Fruit fly (Drosophila melanogaster): ENCODE data around the gene CG2186.

CG2186 gene

DNA sequence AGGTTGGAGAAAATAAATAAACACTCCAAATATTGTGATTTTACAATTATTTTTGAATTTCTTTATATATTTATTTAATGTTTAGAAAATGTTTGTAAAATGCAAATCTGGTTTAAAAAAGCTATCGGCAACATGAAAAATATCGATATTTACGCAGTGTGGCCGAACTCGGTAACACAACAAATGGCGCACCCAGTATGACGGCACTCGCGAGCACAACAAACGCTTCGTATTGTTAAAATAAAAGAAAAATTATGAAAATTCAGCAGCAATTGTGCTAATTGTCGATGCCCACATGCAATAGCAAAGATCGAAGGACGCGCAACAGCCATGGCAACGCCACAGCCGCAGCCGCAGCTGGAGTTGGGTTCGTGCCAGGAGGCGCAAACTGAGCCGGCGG lies 8.9 kb upstream of the CG2186 start, which contains the start of gene CG2202 (continued):
- TF ChIP-seq CG13287 (GFP tag; IDR thresholded peaks at IDR 0.05; ENCODE audit: partially characterized antibody): peak; percentile 80
- no peak for TF ChIP-seq crp (GFP tag; optimal IDR thresholded peaks at IDR 0.05)
- TF ChIP-seq CG18476 (GFP tag; optimal IDR thresholded peaks at IDR 0.05): no peak
- no peak for TF ChIP-seq tll (GFP tag; optimal IDR thresholded peaks at IDR 0.05)
- peak; percentile 20 for TF ChIP-seq nmo (GFP tag; optimal IDR thresholded peaks at IDR 0.05)
- TF ChIP-seq HmgZ (tag; optimal IDR thresholded peaks at IDR 0.05): no peak
- TF ChIP-seq CG13624 (GFP tag; optimal IDR thresholded peaks at IDR 0.05): no peak
- no peak for TF ChIP-seq Atf6 (GFP tag; IDR thresholded peaks at IDR 0.05)
- no peak for TF ChIP-seq shn (GFP tag; optimal IDR thresholded peaks at IDR 0.05)
- TF ChIP-seq CG4360 (GFP tag; IDR thresholded peaks at IDR 0.05): no peak
- TF ChIP-seq Six4 (GFP tag; optimal IDR thresholded peaks at IDR 0.05): no peak
- no peak for TF ChIP-seq Ptx1 (GFP tag; IDR thresholded peaks at IDR 0.05)
- no peak for TF ChIP-seq Meics (GFP tag; optimal IDR thresholded peaks at IDR 0.05)
- TF ChIP-seq lmd (GFP tag; IDR thresholded peaks at IDR 0.05): no peak
- peak; percentile 48 for TF ChIP-seq CG14710 (tag; optimal IDR thresholded peaks at IDR 0.05)
- TF ChIP-seq D19B (GFP tag; optimal IDR thresholded peaks at IDR 0.05): no peak
- TF ChIP-seq run (tag; optimal IDR thresholded peaks at IDR 0.05): no peak
- TF ChIP-seq CG4424 (GFP tag; optimal IDR thresholded peaks at IDR 0.05): no peak
- no peak for TF ChIP-seq Nf-YB (GFP tag; optimal IDR thresholded peaks at IDR 0.05)
- TF ChIP-seq br (optimal IDR thresholded peaks at IDR 0.05): no peak
- no peak for TF ChIP-seq CG5953 (GFP tag; IDR thresholded peaks at IDR 0.05)
- no peak for TF ChIP-seq CG17568 (GFP tag; optimal IDR thresholded peaks at IDR 0.05)
- TF ChIP-seq CG13894 (tag; optimal IDR thresholded peaks at IDR 0.05): no peak
- TF ChIP-seq jumu (GFP tag; optimal IDR thresholded peaks at IDR 0.05): no peak
- TF ChIP-seq ERR (GFP tag; optimal IDR thresholded peaks at IDR 0.05): no peak
- no peak for TF ChIP-seq HLH54F (GFP tag; optimal IDR thresholded peaks at IDR 0.05)
- peak; percentile 48 for TF ChIP-seq sd (tag; optimal IDR thresholded peaks at IDR 0.05)
- TF ChIP-seq Hand (GFP tag; optimal IDR thresholded peaks at IDR 0.05): no peak
- peak; percentile 18; the same call in 1 of the 2 replicates for TF ChIP-seq CG42726 (GFP tag; IDR thresholded peaks at IDR 0.05; ENCODE audit: partially characterized antibody)
- TF ChIP-seq CG6813 (GFP tag; optimal IDR thresholded peaks at IDR 0.05): no peak
- TF ChIP-seq CG17361 (GFP tag; IDR thresholded peaks at IDR 0.05): no peak
- TF ChIP-seq lilli (GFP tag; optimal IDR thresholded peaks at IDR 0.05): no peak
- no peak for TF ChIP-seq D19A (tag; optimal IDR thresholded peaks at IDR 0.05)
- TF ChIP-seq fd96Cb (tag; optimal IDR thresholded peaks at IDR 0.05): no peak
- TF ChIP-seq CG17385 (GFP tag; optimal IDR thresholded peaks at IDR 0.05): no peak
- peak; percentile 50; the same call in 1 of the 3 replicates for TF ChIP-seq hb (GFP tag; IDR thresholded peaks at IDR 0.05; ENCODE audit: partially characterized antibody)
- no peak for TF ChIP-seq CG17328 (GFP tag; IDR thresholded peaks at IDR 0.05)
- TF ChIP-seq org-1 (GFP tag; optimal IDR thresholded peaks at IDR 0.05): no peak
- no peak for TF ChIP-seq Atf3 (GFP tag; optimal IDR thresholded peaks at IDR 0.05)
- no peak for TF ChIP-seq CG1529 (GFP tag; optimal IDR thresholded peaks at IDR 0.05)
- no peak for TF ChIP-seq D (optimal IDR thresholded peaks at IDR 0.05)
- no peak for TF ChIP-seq D (GFP tag; optimal IDR thresholded peaks at IDR 0.05)
- no peak for TF ChIP-seq CG11247 (GFP tag; IDR thresholded peaks at IDR 0.05)
- no peak for TF ChIP-seq gt (GFP tag; IDR thresholded peaks at IDR 0.05)
- no peak for TF ChIP-seq Abd-B (GFP tag; optimal IDR thresholded peaks at IDR 0.05)
- no peak for TF ChIP-seq CG8089 (GFP tag; optimal IDR thresholded peaks at IDR 0.05)
- TF ChIP-seq MBD-R2 (GFP tag; IDR thresholded peaks at IDR 0.05): peak; percentile 74
- 0 out of 2 replicates have a peak, but pooled peaks have one; percentile 55 for TF ChIP-seq nerfin-2 (GFP tag; IDR thresholded peaks at IDR 0.05; ENCODE audit: partially characterized antibody)
- no peak for TF ChIP-seq Bdp1 (GFP tag; optimal IDR thresholded peaks at IDR 0.05)
- TF ChIP-seq Kr (GFP tag; optimal IDR thresholded peaks at IDR 0.05): no peak
- peak; percentile 71 for TF ChIP-seq Dref (GFP tag; IDR thresholded peaks at IDR 0.05)
- no peak for TF ChIP-seq chinmo (GFP tag; IDR thresholded peaks at IDR 0.05; ENCODE audit: partially characterized antibody)

All from whole organism, embryonic.